Worm (Caenorhabditis elegans): Measurements from ENCODE around the gene F48F7.5.

Gene F48F7.5

DNA sequence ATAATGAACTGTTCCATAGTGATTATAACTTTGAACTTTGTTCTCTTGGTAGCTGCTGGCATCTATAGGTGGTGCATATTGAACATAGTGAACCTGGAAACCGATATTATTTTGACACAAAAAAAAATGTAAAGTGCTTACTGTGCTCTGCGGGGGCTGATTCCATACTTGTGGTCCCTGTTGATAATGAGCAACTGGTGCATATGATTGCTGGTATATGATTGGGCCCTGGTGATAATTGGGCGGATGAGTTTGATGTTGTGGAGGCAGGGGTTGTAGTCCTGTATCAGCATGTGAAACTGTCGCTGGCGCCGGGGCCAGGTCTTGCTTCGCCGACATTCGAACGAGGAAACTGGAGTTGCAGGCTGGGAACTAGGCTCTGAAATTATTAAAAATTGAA is 7.2 kb upstream of the F48F7.5 start, which contains the start of gene pqn-39:
Gene pqn-39 (minus strand): TSS at position 385 of the 400 bp plus-strand sequence.
- TF ChIP-seq zip-2 (tag; optimal IDR thresholded peaks at IDR 0.05), result no peak
- TF ChIP-seq ces-1 (GFP tag; optimal IDR thresholded peaks at IDR 0.05), result no peak
- peak in 1 of 2 experiments; percentile 91 for TF ChIP-seq unc-62 (GFP tag; optimal IDR thresholded peaks at IDR 0.05 in 1 of 2)
- no peak for TF ChIP-seq unc-62 (tag; optimal IDR thresholded peaks at IDR 0.05)

- TF ChIP-seq daf-19 (GFP tag; conservative IDR thresholded peaks at IDR 0.05) (peak; percentile 91), nhr-10 (tag; optimal IDR thresholded peaks at IDR 0.05) (peak; percentile 46), F10B5.3 (tag; optimal IDR thresholded peaks at IDR 0.05) (no peak), T20F7.1 (GFP tag; optimal IDR thresholded peaks at IDR 0.05) (peak; percentile 56), ceh-20 (GFP tag; IDR thresholded peaks at IDR 0.05) (peak; percentile 36; the same call in 1 of the 2 replicates), nhr-28 (tag; optimal IDR thresholded peaks at IDR 0.05) (peak; percentile 85), nhr-11 (tag; optimal IDR thresholded peaks at IDR 0.05) (peak; percentile 78), lsy-2 (tag; optimal IDR thresholded peaks at IDR 0.05) (peak; percentile 78 to 80), nhr-237 (tag; optimal IDR thresholded peaks at IDR 0.05) (no peak), hmg-1.1 (GFP tag; IDR thresholded peaks at IDR 0.05) (peak; percentile 88), spr-3 (GFP tag; optimal IDR thresholded peaks at IDR 0.05) (no peak), mep-1 (tag; optimal IDR thresholded peaks at IDR 0.05) (peak; percentile 90), gei-8 (GFP tag; optimal IDR thresholded peaks at IDR 0.05) (peak; percentile 52), aha-1 (tag) (peak; percentile 96), hif-1 (tag; optimal IDR thresholded peaks at IDR 0.05) (peak; percentile 23 to 73), snpc-4 (tag; optimal IDR thresholded peaks at IDR 0.05) (no peak), lim-7 (GFP tag; IDR thresholded peaks at IDR 0.05) (0 out of 2 replicates have a peak, but pooled peaks have one; percentile 31), mxl-3 (GFP tag; optimal IDR thresholded peaks at IDR 0.05) (peak; percentile 87), pha-4 (GFP tag; IDR thresholded peaks at IDR 0.05) (peak; percentile 69), pha-4 (tag; optimal IDR thresholded peaks at IDR 0.05) (no peak), egl-43 (GFP tag; IDR thresholded peaks at IDR 0.05) (peak; percentile 70), daf-16 (GFP tag; optimal IDR thresholded peaks at IDR 0.05) (peak in 1 of 2 experiments; percentile 83), daf-16 (tag; optimal IDR thresholded peaks at IDR 0.05) (peak; percentile 71), cey-2 (tag; optimal IDR thresholded peaks at IDR 0.05; ENCODE audit: borderline replicate concordance, insufficient read depth) (no peak), hlh-30 (tag; optimal IDR thresholded peaks at IDR 0.05; ENCODE audit: insufficient read depth) (peak; percentile 59), mdl-1 (tag; optimal IDR thresholded peaks at IDR 0.05) (peak; percentile 58 to 93), nhr-6 (tag; optimal IDR thresholded peaks at IDR 0.05) (no peak), Y105C5A.15 (GFP tag; IDR thresholded peaks at IDR 0.05) (no peak), pqm-1 (tag; optimal IDR thresholded peaks at IDR 0.05) (peak; percentile 25), php-3 (GFP tag; IDR thresholded peaks at IDR 0.05) (no peak), ceh-28 (tag; optimal IDR thresholded peaks at IDR 0.05) (peak; percentile 63), daf-12 (tag; optimal IDR thresholded peaks at IDR 0.05) (no peak), nhr-48 (tag; optimal IDR thresholded peaks at IDR 0.05) (peak; percentile 73), fos-1 (tag; optimal IDR thresholded peaks at IDR 0.05) (no peak), fkh-10 (GFP tag; optimal IDR thresholded peaks at IDR 0.05) (peak; percentile 93), zip-2 (tag; optimal IDR thresholded peaks at IDR 0.05) (no peak), ZK546.5 (tag; optimal IDR thresholded peaks at IDR 0.05) (no peak), ama-1 (optimal IDR thresholded peaks at IDR 0.05) (peak; percentile 45), skn-1 (tag; optimal IDR thresholded peaks at IDR 0.05) (no peak), lin-15B (tag; optimal IDR thresholded peaks at IDR 0.05) (no peak), jun-1 (tag; optimal IDR thresholded peaks at IDR 0.05) (peak; percentile 50), dmd-9 (GFP tag; IDR thresholded peaks at IDR 0.05) (no peak), daf-8 (GFP tag; IDR thresholded peaks at IDR 0.05) (0 out of 2 replicates have a peak, but pooled peaks have one; percentile 12), mdt-29 (GFP tag; IDR thresholded peaks at IDR 0.05) (no peak), lin-39 (tag; optimal IDR thresholded peaks at IDR 0.05) (no peak), unc-62 (GFP tag; optimal IDR thresholded peaks at IDR 0.05 in 1 of 2) (peak in 1 of 2 experiments; percentile 98), unc-62 (tag; optimal IDR thresholded peaks at IDR 0.05) (no peak), F26F4.8 (GFP tag; conservative IDR thresholded peaks at IDR 0.05) (no peak)
These were observed 6.0 kb upstream of the F48F7.5 start for ce11 chrX:13969257-13969968.
